Worm (Caenorhabditis elegans): ENCODE measurements around the gene T19D12.1.

DNA sequence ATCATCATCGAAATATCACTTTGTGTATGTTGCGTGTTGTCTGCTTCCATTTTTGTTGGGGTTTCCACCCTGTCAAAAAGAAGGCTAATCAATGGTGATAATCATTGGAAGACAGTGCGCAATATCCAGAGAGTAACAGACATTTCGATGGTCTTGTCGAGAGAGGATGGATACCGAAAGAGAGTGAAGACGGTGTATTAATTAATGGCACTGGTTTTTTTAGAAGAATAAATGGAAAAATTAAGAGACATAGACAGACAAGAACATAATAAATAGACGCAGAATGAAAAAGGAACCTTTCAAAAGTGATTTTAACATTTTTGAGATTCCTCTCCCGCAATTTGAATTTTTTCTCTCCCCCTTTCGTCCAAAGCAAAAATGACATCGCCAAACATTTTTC lies 47.7 kb upstream of the T19D12.1 start:
- no peak for TF ChIP-seq skn-1 (tag; optimal IDR thresholded peaks at IDR 0.05)
- no peak for TF ChIP-seq lin-1 (GFP tag; IDR thresholded peaks at IDR 0.05)
- no peak for TF ChIP-seq zag-1 (tag; optimal IDR thresholded peaks at IDR 0.05)
- no peak for TF ChIP-seq mdt-29 (GFP tag; IDR thresholded peaks at IDR 0.05)
- TF ChIP-seq ztf-11 (tag; optimal IDR thresholded peaks at IDR 0.05) = no peak
- no peak for TF ChIP-seq pha-4 (GFP tag; IDR thresholded peaks at IDR 0.05)
- TF ChIP-seq pha-4 (tag; optimal IDR thresholded peaks at IDR 0.05) = no peak
- TF ChIP-seq snpc-4 (tag; optimal IDR thresholded peaks at IDR 0.05) = no peak
- TF ChIP-seq lin-13 (GFP tag; optimal IDR thresholded peaks at IDR 0.05) = no peak
- no peak for TF ChIP-seq egl-27 (tag; optimal IDR thresholded peaks at IDR 0.05)
- TF ChIP-seq ceh-32 (tag; optimal IDR thresholded peaks at IDR 0.05; ENCODE audit: poor library complexity) = no peak
- TF ChIP-seq ama-1 (optimal IDR thresholded peaks at IDR 0.05) = no peak
- no peak for TF ChIP-seq lir-3 (tag; optimal IDR thresholded peaks at IDR 0.05)
- no peak for TF ChIP-seq hlh-30 (tag; optimal IDR thresholded peaks at IDR 0.05; ENCODE audit: insufficient read depth)
